Fruit fly (Drosophila melanogaster) whole organism, embryonic: Measurements from ENCODE around the gene CG11902.
A peak's percentile ranks its signal among the peaks of the same experiment; 100 is the strongest.

ENCODE experiments used
- Abd-B ChIP-seq: fragments of 200-800 bp; sonication (Bioruptor generic); optimal IDR thresholded peaks from 2 replicates; lab custom pipeline; 2018; ENCODE audit warnings: missing biosample characterization, mild to moderate bottlenecking, missing genetic modification characterization, moderate library complexity
- CG11398 ChIP-seq: fragments of 200-800 bp; sonication (Bioruptor generic); optimal IDR thresholded peaks from 2 replicates; lab custom pipeline; 2016; ENCODE audit warnings: missing biosample characterization, missing genetic modification characterization
- CG12769 ChIP-seq: fragments of 200-800 bp; sonication (Bioruptor generic); optimal IDR thresholded peaks from 2 replicates; lab custom pipeline; 2019; ENCODE audit warnings: missing biosample characterization, mild to moderate bottlenecking, missing genetic modification characterization, moderate library complexity
- CG15514 ChIP-seq: fragments of 200-800 bp; sonication (Bioruptor generic); optimal IDR thresholded peaks from 3 replicates; lab custom pipeline; 2017; ENCODE audit warnings: missing biosample characterization, missing genetic modification characterization, mild to moderate bottlenecking, moderate library complexity, missing genetic modification reagents
- CG16815 ChIP-seq: fragments of 200-800 bp; sonication (Bioruptor generic); optimal IDR thresholded peaks from 3 replicates; lab custom pipeline; 2017; ENCODE audit warnings: missing biosample characterization, mild to moderate bottlenecking, missing genetic modification characterization
- CG2129 ChIP-seq: fragments of 200-800 bp; sonication (Bioruptor generic); IDR thresholded peaks from 2 replicates; pipeline ENCODE4 v1.3.6; 2022; ENCODE audit warnings: missing biosample characterization, missing genetic modification characterization; ENCODE audit not compliant: partially characterized antibody
- CG34376 ChIP-seq: fragments of 200-800 bp; sonication (Bioruptor generic); optimal IDR thresholded peaks from 2 replicates; lab custom pipeline; 2018; ENCODE audit warnings: missing biosample characterization, mild to moderate bottlenecking, missing genetic modification characterization
- CG4617 ChIP-seq: fragments of 200-800 bp; sonication (Bioruptor generic); optimal IDR thresholded peaks from 3 replicates; lab custom pipeline; 2016; ENCODE audit warnings: missing biosample characterization, missing genetic modification characterization, borderline replicate concordance
- CG6683 ChIP-seq: fragments of 200-800 bp; sonication (Bioruptor generic); optimal IDR thresholded peaks from 2 replicates; lab custom pipeline; 2017; ENCODE audit warnings: missing biosample characterization, mild to moderate bottlenecking, missing genetic modification characterization, missing genetic modification reagents
- CG8765 ChIP-seq: fragments of 200-800 bp; sonication (Bioruptor generic); IDR thresholded peaks from 2 replicates; pipeline ENCODE4 v1.3.6; 2022; ENCODE audit warnings: missing biosample characterization, missing genetic modification characterization
- CG8924 ChIP-seq: fragments of 200-800 bp; optimal IDR thresholded peaks from 3 replicates; lab custom pipeline; 2019; ENCODE audit warnings: missing biosample characterization, mild to moderate bottlenecking, missing genetic modification characterization, moderate library complexity
- CHES-1-like ChIP-seq: fragments of 200-800 bp; sonication (Bioruptor generic); optimal IDR thresholded peaks from 2 replicates; lab custom pipeline; 2016; ENCODE audit warnings: missing biosample characterization, missing genetic modification characterization
- D19B ChIP-seq: fragments of 200-800 bp; sonication (Bioruptor generic); optimal IDR thresholded peaks from 2 replicates; lab custom pipeline; 2017; ENCODE audit warnings: missing biosample characterization, mild to moderate bottlenecking, missing genetic modification characterization
- Eip74EF ChIP-seq, 2 experiments: fragments of 200-800 bp in 1 of 2; fragments of >200 bp in 1 of 2; sonication (Bioruptor generic) in 1 of 2; optimal IDR thresholded peaks; 2 replicates each; lab custom pipeline; 2017 to 2019; ENCODE audit warnings: missing biosample characterization in 2 of 2, missing genetic modification characterization in 2 of 2, mild to moderate bottlenecking in 1 of 2, moderate library complexity in 1 of 2
- Hr3 ChIP-seq: fragments of 200-800 bp; sonication (Bioruptor generic); optimal IDR thresholded peaks from 3 replicates; lab custom pipeline; 2016; ENCODE audit warnings: missing biosample characterization, missing genetic modification characterization
- Hr78 ChIP-seq, 2 experiments: fragments of 200-800 bp in 1 of 2; fragments of >200 bp in 1 of 2; sonication (Bioruptor generic) in 1 of 2; optimal IDR thresholded peaks; 2 replicates each; lab custom pipeline; 2017 to 2019; ENCODE audit warnings: missing biosample characterization in 2 of 2, missing genetic modification characterization in 2 of 2, mild to moderate bottlenecking in 1 of 2, moderate library complexity in 1 of 2
- Jarid2 ChIP-seq: fragments of 200-800 bp; sonication (Bioruptor generic); optimal IDR thresholded peaks from 3 replicates; lab custom pipeline; 2017; ENCODE audit warnings: mild to moderate bottlenecking, missing biosample characterization, missing genetic modification reagents, missing genetic modification characterization
- MBD-R2 ChIP-seq: fragments of 200-800 bp; sonication (Bioruptor generic); IDR thresholded peaks from 2 replicates; pipeline ENCODE4 v1.3.6; 2022; ENCODE audit warnings: missing biosample characterization, missing genetic modification characterization
- NC2β ChIP-seq: fragments of 200-800 bp; sonication (Bioruptor generic); optimal IDR thresholded peaks from 2 replicates; lab custom pipeline; 2016; ENCODE audit warnings: missing biosample characterization, missing genetic modification characterization
- Ravus ChIP-seq: fragments of 200-800 bp; sonication (Bioruptor generic); IDR thresholded peaks from 2 replicates; pipeline ENCODE4 v1.3.6; 2022; ENCODE audit warnings: missing biosample characterization, missing genetic modification characterization
- Scr ChIP-seq: fragments of 200-800 bp; sonication (Bioruptor generic); IDR thresholded peaks from 2 replicates; pipeline ENCODE4 v1.3.6; 2022; ENCODE audit warnings: missing biosample characterization, missing genetic modification characterization; ENCODE audit not compliant: partially characterized antibody
- al ChIP-seq: fragments of 200-800 bp; sonication (Bioruptor generic); IDR thresholded peaks from 2 replicates; pipeline ENCODE4 v1.3.6; 2022; ENCODE audit warnings: missing biosample characterization, missing genetic modification characterization
- bbx ChIP-seq: fragments of 200-800 bp; sonication (Bioruptor generic); IDR thresholded peaks from 2 replicates; pipeline ENCODE4 v1.3.6; 2022; ENCODE audit warnings: missing biosample characterization, missing genetic modification characterization; ENCODE audit not compliant: partially characterized antibody
- bigmax ChIP-seq: fragments of 200-800 bp; sonication (Bioruptor generic); optimal IDR thresholded peaks from 2 replicates; lab custom pipeline; 2018; ENCODE audit warnings: missing biosample characterization, mild to moderate bottlenecking, missing genetic modification characterization
- chn ChIP-seq: fragments of 200-800 bp; sonication (Bioruptor generic); optimal IDR thresholded peaks from 2 replicates; lab custom pipeline; 2016; ENCODE audit warnings: missing biosample characterization, missing genetic modification characterization
- crc ChIP-seq: fragments of 200-800 bp; sonication (Bioruptor generic); optimal IDR thresholded peaks from 2 replicates; lab custom pipeline; 2016; ENCODE audit warnings: missing biosample characterization, missing genetic modification characterization
- dm ChIP-seq: fragments of 200-800 bp; sonication (Bioruptor generic); optimal IDR thresholded peaks from 3 replicates; lab custom pipeline; 2016; ENCODE audit warnings: missing biosample characterization, missing genetic modification characterization
- exex ChIP-seq: fragments of 200-800 bp; sonication (Bioruptor generic); optimal IDR thresholded peaks from 4 replicates; lab custom pipeline; 2018; ENCODE audit warnings: missing biosample characterization, mild to moderate bottlenecking, missing genetic modification characterization, moderate library complexity
- fd64A ChIP-seq: fragments of 200-800 bp; sonication (Bioruptor generic); optimal IDR thresholded peaks from 3 replicates; lab custom pipeline; 2018; ENCODE audit warnings: missing biosample characterization, mild to moderate bottlenecking, missing genetic modification characterization
- ftz-f1 ChIP-seq: fragments of 200-800 bp; sonication (Bioruptor generic); optimal IDR thresholded peaks from 2 replicates; lab custom pipeline; 2016; ENCODE audit warnings: missing biosample characterization, missing genetic modification characterization
- kay ChIP-seq: fragments of 200-800 bp; sonication (Bioruptor generic); optimal IDR thresholded peaks from 2 replicates; lab custom pipeline; 2016; ENCODE audit warnings: missing biosample characterization, missing genetic modification characterization
- ken ChIP-seq: fragments of 200-800 bp; sonication (Bioruptor generic); IDR thresholded peaks from 3 replicates; pipeline ENCODE4 v1.3.6; 2022; ENCODE audit warnings: missing biosample characterization, missing genetic modification characterization
- lab ChIP-seq: fragments of 200-800 bp; sonication (Bioruptor generic); optimal IDR thresholded peaks from 3 replicates; lab custom pipeline; 2017; ENCODE audit warnings: missing biosample characterization, missing genetic modification characterization, mild to moderate bottlenecking, moderate library complexity, missing genetic modification reagents
- lbe ChIP-seq: fragments of 200-800 bp; sonication (Bioruptor generic); optimal IDR thresholded peaks from 2 replicates; lab custom pipeline; 2016; ENCODE audit warnings: missing biosample characterization, mild to moderate bottlenecking, missing genetic modification characterization
- nerfin-1 ChIP-seq: fragments of 200-800 bp; sonication (Bioruptor generic); optimal IDR thresholded peaks from 3 replicates; lab custom pipeline; 2019; ENCODE audit warnings: missing biosample characterization, mild to moderate bottlenecking, missing genetic modification characterization, moderate library complexity
- nom ChIP-seq: fragments of 200-800 bp; sonication (Bioruptor generic); optimal IDR thresholded peaks from 2 replicates; lab custom pipeline; 2017; ENCODE audit warnings: missing biosample characterization, missing genetic modification characterization, mild to moderate bottlenecking, moderate library complexity, missing genetic modification reagents
- odd ChIP-seq: fragments of 200-800 bp; sonication (Bioruptor generic); optimal IDR thresholded peaks from 2 replicates; lab custom pipeline; 2017; ENCODE audit warnings: missing biosample characterization, mild to moderate bottlenecking, missing genetic modification characterization
- prd ChIP-seq, 3 experiments: fragments of >200 bp in 2 of 3; fragments of 200-800 bp in 1 of 3; sonication (Bioruptor generic) in 1 of 3; optimal IDR thresholded peaks in 2 of 3; IDR thresholded peaks in 1 of 3; 2 replicates in 2 of 3; 3 replicates in 1 of 3; pipeline versions ENCODE4 v1.3.6 to Lab custom; 2017 to 2022; ENCODE audit warnings: missing biosample characterization in 1 of 3, missing genetic modification characterization in 1 of 3
- repo ChIP-seq: fragments of 200-800 bp; sonication (Bioruptor generic); optimal IDR thresholded peaks from 2 replicates; lab custom pipeline; 2016; ENCODE audit warnings: missing biosample characterization, missing genetic modification characterization
- sd ChIP-seq: fragments of 200-800 bp; sonication (Bioruptor generic); optimal IDR thresholded peaks from 3 replicates; lab custom pipeline; 2018; ENCODE audit warnings: missing biosample characterization, mild to moderate bottlenecking, missing genetic modification characterization, moderate library complexity
- sqz ChIP-seq: fragments of 200-800 bp; sonication (Bioruptor generic); optimal IDR thresholded peaks from 3 replicates; lab custom pipeline; 2018; ENCODE audit warnings: missing biosample characterization, mild to moderate bottlenecking, missing genetic modification characterization
- ssp ChIP-seq: fragments of 200-800 bp; sonication (Bioruptor generic); IDR thresholded peaks from 2 replicates; pipeline ENCODE4 v1.3.6; 2022; ENCODE audit warnings: missing biosample characterization, missing genetic modification characterization
- stwl ChIP-seq: fragments of 200-800 bp; sonication (Bioruptor generic); optimal IDR thresholded peaks from 3 replicates; lab custom pipeline; 2018; ENCODE audit warnings: missing biosample characterization, mild to moderate bottlenecking, missing genetic modification characterization, moderate library complexity
- sug ChIP-seq: fragments of 200-800 bp; optimal IDR thresholded peaks from 2 replicates; lab custom pipeline; 2019; ENCODE audit warnings: missing biosample characterization, mild to moderate bottlenecking, missing genetic modification characterization, moderate library complexity
- tap ChIP-seq: fragments of 200-800 bp; optimal IDR thresholded peaks from 3 replicates; lab custom pipeline; 2019; ENCODE audit warnings: missing biosample characterization, mild to moderate bottlenecking, missing genetic modification characterization, moderate library complexity
- tup ChIP-seq: fragments of 200-800 bp; sonication (Bioruptor generic); optimal IDR thresholded peaks from 2 replicates; lab custom pipeline; 2016; ENCODE audit warnings: missing biosample characterization, mild to moderate bottlenecking, missing genetic modification characterization, moderate library complexity
- vfl ChIP-seq: fragments of 200-800 bp; sonication (Bioruptor generic); optimal IDR thresholded peaks from 2 replicates; lab custom pipeline; 2016; ENCODE audit warnings: missing biosample characterization, missing genetic modification characterization
- wdn ChIP-seq: fragments of 200-800 bp; sonication (Bioruptor generic); IDR thresholded peaks from 2 replicates; pipeline ENCODE4 v1.3.6; 2022; ENCODE audit warnings: missing biosample characterization, missing genetic modification characterization
- z ChIP-seq: fragments of 200-800 bp; sonication (Bioruptor generic); IDR thresholded peaks from 3 replicates; pipeline ENCODE4 v1.3.6; 2022; ENCODE audit warnings: missing biosample characterization, missing genetic modification characterization

The CG11902 gene

dm6 chr3R:25303857-25304440, 31.1 kb upstream of the CG11902 start, which contains the start of gene CG31436:
CG31436 (plus strand) TSS chr3R:25304137.
- no peak for TF ChIP-seq chn (GFP tag; lab: Kevin White, UChicago)
- peak; percentile 12 for TF ChIP-seq CG15514 (GFP tag; lab: Kevin White, UChicago)
- no peak for TF ChIP-seq Abd-B
- TF ChIP-seq exex: peak; percentile 42
- TF ChIP-seq wdn: no peak
- TF ChIP-seq bigmax: no peak
- no peak for TF ChIP-seq Hr3 (GFP tag; lab: Kevin White, UChicago)
- TF ChIP-seq MBD-R2 (GFP tag; lab: Robert Waterston, UW): no peak
- no peak for TF ChIP-seq tap (tag; lab: Kevin White, UChicago)
- TF ChIP-seq Hr78 (GFP tag; optimal IDR thresholded peaks at IDR 0.05; lab: Kevin White, UChicago): peak in 1 of 2 experiments; percentile 82
- no peak for TF ChIP-seq ken (GFP tag; lab: Robert Waterston, UW)
- TF ChIP-seq repo (GFP tag; lab: Kevin White, UChicago): no peak
- peak; percentile 67 for TF ChIP-seq CG12769 (tag; lab: Kevin White, UChicago)
- TF ChIP-seq CG34376: peak; percentile 29
- no peak for TF ChIP-seq prd (optimal IDR thresholded peaks at IDR 0.05; lab: Kevin White, UChicago)
- TF ChIP-seq prd (GFP tag; IDR thresholded peaks at IDR 0.05; lab: Robert Waterston, UW): no peak
- no peak for TF ChIP-seq NC2β (GFP tag; lab: Kevin White, UChicago)
- TF ChIP-seq Scr: no peak
- TF ChIP-seq kay (GFP tag; lab: Kevin White, UChicago): no peak
- no peak for TF ChIP-seq tup
- TF ChIP-seq Eip74EF (GFP tag; optimal IDR thresholded peaks at IDR 0.05; lab: Kevin White, UChicago): peak in 1 of 2 experiments; percentile 18
- peak; percentile 92 for TF ChIP-seq ftz-f1 (GFP tag; lab: Kevin White, UChicago)
- TF ChIP-seq bbx (GFP tag; lab: Robert Waterston, UW): no peak
- no peak for TF ChIP-seq vfl (GFP tag; lab: Kevin White, UChicago)
- no peak for TF ChIP-seq CG8765 (GFP tag; lab: Robert Waterston, UW)
- TF ChIP-seq nom: no peak
- peak; percentile 47 for TF ChIP-seq sug
- TF ChIP-seq z: peak; percentile 41; the same call in 1 of the 3 replicates
- no peak for TF ChIP-seq nerfin-1
- TF ChIP-seq lbe (GFP tag; lab: Kevin White, UChicago): peak; percentile 42
- TF ChIP-seq CG6683 (GFP tag; lab: Kevin White, UChicago): no peak
- no peak for TF ChIP-seq fd64A (GFP tag; lab: Kevin White, UChicago)
- TF ChIP-seq CG11398 (GFP tag; lab: Kevin White, UChicago): no peak
- TF ChIP-seq CG4617 (GFP tag; lab: Kevin White, UChicago): no peak
- TF ChIP-seq lab (GFP tag; lab: Kevin White, UChicago): peak; percentile 9
- TF ChIP-seq stwl (tag; lab: Kevin White, UChicago): no peak
- no peak for TF ChIP-seq CG16815 (GFP tag; lab: Kevin White, UChicago)
- no peak for TF ChIP-seq dm
- no peak for TF ChIP-seq ssp (GFP tag; lab: Robert Waterston, UW)
- TF ChIP-seq al (GFP tag; lab: Robert Waterston, UW): no peak
- TF ChIP-seq Ravus: no peak
- no peak for TF ChIP-seq CG8924 (tag; lab: Kevin White, UChicago)
- TF ChIP-seq CHES-1-like (GFP tag; lab: Kevin White, UChicago): no peak
- TF ChIP-seq sd: peak; percentile 35
- TF ChIP-seq sqz: no peak
- no peak for TF ChIP-seq CG2129 (GFP tag; lab: Robert Waterston, UW)
- TF ChIP-seq crc (GFP tag; lab: Kevin White, UChicago): no peak
- peak; percentile 73 for TF ChIP-seq Jarid2 (GFP tag; lab: Kevin White, UChicago)
- TF ChIP-seq D19B (GFP tag; lab: Kevin White, UChicago): no peak
- TF ChIP-seq odd (GFP tag; lab: Kevin White, UChicago): no peak
